Fruit fly (Drosophila melanogaster) whole organism, adult: ENCODE data around the gene Sam-S.

ENCODE experiments used
- CG33017 ChIP-seq: fragments of 200-800 bp; sonication (Bioruptor generic); optimal IDR thresholded peaks from 2 replicates; lab custom pipeline; 2018; ENCODE audit warnings: missing biosample characterization, mild to moderate bottlenecking, missing genetic modification characterization, moderate library complexity
- CG7045 ChIP-seq: fragments of 200-800 bp; sonication (Bioruptor generic); optimal IDR thresholded peaks from 2 replicates; lab custom pipeline; 2017; ENCODE audit warnings: missing biosample characterization, mild to moderate bottlenecking, missing genetic modification characterization
- Mnt ChIP-seq: fragments of 200-800 bp; sonication (Bioruptor generic); optimal IDR thresholded peaks from 2 replicates; lab custom pipeline; 2016; ENCODE audit warnings: missing biosample characterization, mild to moderate bottlenecking, missing genetic modification characterization
- bab1 ChIP-seq: fragments of 200-800 bp; sonication (Bioruptor generic); optimal IDR thresholded peaks from 3 replicates; lab custom pipeline; 2019; ENCODE audit warnings: missing biosample characterization, mild to moderate bottlenecking, missing genetic modification characterization, moderate library complexity
- cnc ChIP-seq, 2 experiments: fragments of >200 bp; optimal IDR thresholded peaks; 2 replicates each; lab custom pipeline; 2017
- pad ChIP-seq: fragments of 200-800 bp; sonication (Bioruptor generic); optimal IDR thresholded peaks from 3 replicates; lab custom pipeline; 2017; ENCODE audit warnings: missing biosample characterization, missing genetic modification characterization, mild to moderate bottlenecking, moderate library complexity, missing genetic modification reagents

DNA sequence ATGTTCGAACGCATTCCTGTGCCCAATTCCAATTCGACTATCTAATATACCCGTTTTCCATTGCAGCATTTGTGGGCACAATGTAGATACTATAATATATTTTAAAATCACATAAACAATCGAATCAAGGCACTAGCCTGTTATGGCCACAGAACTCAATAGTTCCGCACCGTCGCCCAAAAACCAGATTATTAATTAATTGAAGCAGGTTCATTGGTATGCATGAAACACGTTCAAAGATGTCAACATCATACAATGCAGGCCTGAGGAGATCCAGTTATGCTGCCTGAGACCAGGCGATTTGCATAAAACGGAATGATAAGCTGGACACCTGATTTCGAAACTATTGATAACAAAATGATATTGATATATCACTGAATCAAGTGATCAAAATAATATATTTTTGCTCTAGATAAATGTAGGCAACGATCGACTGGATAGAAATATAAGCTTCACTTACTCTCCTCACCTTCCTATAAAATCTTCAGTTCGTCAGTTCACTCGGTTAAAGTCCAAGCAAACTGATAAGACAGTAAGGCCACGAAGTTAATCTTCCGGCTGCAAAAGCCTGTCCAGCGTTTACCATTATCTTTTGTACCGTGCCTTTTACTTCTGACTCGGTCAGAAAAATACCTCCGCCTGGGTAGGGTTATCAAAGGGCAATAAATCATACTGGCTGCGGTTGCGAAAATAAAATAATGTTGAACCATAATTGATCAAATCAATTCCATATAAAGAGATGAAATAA is 28.9 kb downstream of the Sam-S start:
- TF ChIP-seq CG33017 (no peak), pad (GFP tag; lab: Kevin White, UChicago) (no peak), Mnt (GFP tag; lab: Kevin White, UChicago) (no peak), cnc (optimal IDR thresholded peaks at IDR 0.05; lab: Kevin White, UChicago) (no peak), bab1 (GFP tag; lab: Kevin White, UChicago) (no peak), CG7045 (GFP tag; lab: Kevin White, UChicago) (no peak)
